Worm (Caenorhabditis elegans): ENCODE data around the gene srh-44.

Gene srh-44

DNA sequence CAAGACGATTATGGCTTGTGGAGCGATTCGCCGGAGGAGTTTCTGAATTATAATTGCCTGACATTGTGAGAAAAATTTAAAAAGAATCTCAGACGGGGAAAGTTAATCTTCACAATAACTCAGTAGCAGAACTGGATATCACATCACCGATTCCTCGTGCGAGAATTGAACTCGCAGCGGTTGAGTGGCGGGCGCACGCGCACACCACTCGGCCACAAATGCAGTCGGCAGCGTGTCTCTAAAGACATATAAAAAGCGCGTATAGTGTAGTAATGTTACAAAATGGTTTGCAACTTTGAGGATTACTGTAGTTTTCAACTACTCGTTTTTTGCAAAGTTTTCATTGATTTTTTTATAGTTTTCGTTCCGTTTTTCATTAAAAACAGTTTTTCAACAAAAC lies 30.3 kb upstream of the srh-44 start (continued):
- peak; percentile 75 for TF ChIP-seq mxl-2 (GFP tag; conservative IDR thresholded peaks at IDR 0.05)
- TF ChIP-seq fkh-10 (GFP tag; optimal IDR thresholded peaks at IDR 0.05), result peak; percentile 34
- no peak for TF ChIP-seq ama-1 (optimal IDR thresholded peaks at IDR 0.05)
- TF ChIP-seq ztf-11 (tag; optimal IDR thresholded peaks at IDR 0.05), result no peak
- TF ChIP-seq ZK546.5 (tag; optimal IDR thresholded peaks at IDR 0.05), result no peak
- peak; percentile 44 to 84 for TF ChIP-seq hif-1 (tag; optimal IDR thresholded peaks at IDR 0.05)
- peak; percentile 77 for TF ChIP-seq F10B5.3 (tag; optimal IDR thresholded peaks at IDR 0.05)
- TF ChIP-seq R02D3.7 (tag; optimal IDR thresholded peaks at IDR 0.05), result peak; percentile 15
- TF ChIP-seq fos-1 (tag; optimal IDR thresholded peaks at IDR 0.05), result no peak
- TF ChIP-seq ztf-7 (tag; optimal IDR thresholded peaks at IDR 0.05), result no peak
- TF ChIP-seq ceh-32 (tag; optimal IDR thresholded peaks at IDR 0.05; ENCODE audit: poor library complexity), result no peak
- TF ChIP-seq mdt-29 (GFP tag; IDR thresholded peaks at IDR 0.05), result peak; percentile 87
- no peak for TF ChIP-seq ceh-62 (tag; optimal IDR thresholded peaks at IDR 0.05)
- no peak for TF ChIP-seq attf-4 (tag; optimal IDR thresholded peaks at IDR 0.05)
- no peak for TF ChIP-seq nhr-237 (tag; optimal IDR thresholded peaks at IDR 0.05)
- TF ChIP-seq duxl-1 (tag; optimal IDR thresholded peaks at IDR 0.05; ENCODE audit: poor library complexity), result peak; percentile 72
- peak; percentile 73 for TF ChIP-seq lin-13 (GFP tag; optimal IDR thresholded peaks at IDR 0.05)
- peak; percentile 84 for TF ChIP-seq lin-29 (GFP tag; IDR thresholded peaks at IDR 0.05)
- TF ChIP-seq aly-2 (tag; optimal IDR thresholded peaks at IDR 0.05), result no peak
- peak; percentile 92 for TF ChIP-seq lin-1 (GFP tag; IDR thresholded peaks at IDR 0.05)
- TF ChIP-seq pqm-1 (tag; optimal IDR thresholded peaks at IDR 0.05), result no peak
- no peak for TF ChIP-seq nhr-10 (tag; optimal IDR thresholded peaks at IDR 0.05)
- peak; percentile 92 for TF ChIP-seq ceh-20 (GFP tag; IDR thresholded peaks at IDR 0.05)
- no peak for TF ChIP-seq daf-8 (GFP tag; IDR thresholded peaks at IDR 0.05)
- TF ChIP-seq aha-1 (tag), result peak; percentile 98
- no peak for TF ChIP-seq lin-15B (tag; optimal IDR thresholded peaks at IDR 0.05)
- peak; percentile 75 for TF ChIP-seq nhr-102 (tag; optimal IDR thresholded peaks at IDR 0.05)
- TF ChIP-seq mep-1 (tag; optimal IDR thresholded peaks at IDR 0.05), result no peak
- TF ChIP-seq nhr-48 (tag; optimal IDR thresholded peaks at IDR 0.05), result peak; percentile 76
- no peak for TF ChIP-seq ces-1 (GFP tag; optimal IDR thresholded peaks at IDR 0.05)
- no peak for TF ChIP-seq nhr-28 (tag; optimal IDR thresholded peaks at IDR 0.05)
- TF ChIP-seq snpc-4 (tag; optimal IDR thresholded peaks at IDR 0.05), result no peak
- TF ChIP-seq Y105C5A.15 (GFP tag; IDR thresholded peaks at IDR 0.05), result peak; percentile 97
- TF ChIP-seq mdl-1 (tag; optimal IDR thresholded peaks at IDR 0.05), result peak; percentile 34 to 86
- peak; percentile 56; the same call in 1 of the 2 replicates for TF ChIP-seq set-16 (GFP tag; IDR thresholded peaks at IDR 0.05)
- TF ChIP-seq ceh-44 (GFP tag; IDR thresholded peaks at IDR 0.05), result peak; percentile 92; the same call in 1 of the 2 replicates
- 0 out of 2 replicates have a peak, but pooled peaks have one; percentile 48 for TF ChIP-seq zfp-3 (GFP tag; conservative IDR thresholded peaks at IDR 0.05)
- peak; percentile 84 for TF ChIP-seq gei-8 (GFP tag; optimal IDR thresholded peaks at IDR 0.05)
- no peak for TF ChIP-seq daf-12 (tag; optimal IDR thresholded peaks at IDR 0.05)
- peak; percentile 87 for TF ChIP-seq spr-3 (GFP tag; optimal IDR thresholded peaks at IDR 0.05)
- TF ChIP-seq nhr-77 (tag; optimal IDR thresholded peaks at IDR 0.05), result peak; percentile 64
- no peak for TF ChIP-seq nhr-11 (tag; optimal IDR thresholded peaks at IDR 0.05)
- TF ChIP-seq lin-38 (GFP tag; IDR thresholded peaks at IDR 0.05), result peak; percentile 88
- TF ChIP-seq madf-9 (GFP tag; conservative IDR thresholded peaks at IDR 0.05), result peak; percentile 94
- no peak for TF ChIP-seq nhr-76 (tag; optimal IDR thresholded peaks at IDR 0.05)
- TF ChIP-seq spr-1 (tag; optimal IDR thresholded peaks at IDR 0.05), result peak; percentile 89
- TF ChIP-seq lin-39 (tag; optimal IDR thresholded peaks at IDR 0.05), result no peak
- TF ChIP-seq T20F7.1 (GFP tag; optimal IDR thresholded peaks at IDR 0.05), result no peak
- TF ChIP-seq egl-43 (GFP tag; IDR thresholded peaks at IDR 0.05), result peak; percentile 99
- peak; percentile 79 for TF ChIP-seq php-3 (GFP tag; IDR thresholded peaks at IDR 0.05)
- peak; percentile 72 for TF ChIP-seq dmd-6 (GFP tag; IDR thresholded peaks at IDR 0.05)
- TF ChIP-seq rbr-2 (tag; optimal IDR thresholded peaks at IDR 0.05), result peak; percentile 87
- TF ChIP-seq vab-7 (GFP tag; IDR thresholded peaks at IDR 0.05), result peak; percentile 98
